Fruit fly (Drosophila melanogaster): ENCODE results near the gene MAPk-Ak2.

DNA sequence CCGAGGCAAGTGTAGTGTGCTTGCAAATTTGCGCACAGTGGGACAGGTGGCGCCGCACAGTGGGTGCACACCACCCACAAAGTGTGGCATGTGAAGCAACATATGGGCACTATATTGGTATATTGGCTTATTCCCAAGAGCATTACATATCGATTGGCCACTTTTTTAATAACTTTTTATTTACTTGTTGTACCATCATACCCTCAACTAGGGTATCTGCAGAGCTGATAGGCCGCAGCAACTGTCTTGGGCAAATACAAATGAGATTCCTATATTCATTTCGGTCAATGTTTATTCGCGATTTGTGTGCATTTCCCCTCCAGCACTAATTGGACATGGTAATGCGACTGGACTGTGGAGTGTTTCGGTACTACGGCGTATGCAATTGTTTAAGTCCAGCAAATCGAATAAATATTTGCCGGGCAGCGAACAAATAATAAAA is 39.2 kb downstream of the MAPk-Ak2 start:
- no peak for TF ChIP-seq psq (optimal IDR thresholded peaks at IDR 0.05)
- TF ChIP-seq ttk (optimal IDR thresholded peaks at IDR 0.05): no peak
- TF ChIP-seq h (optimal IDR thresholded peaks at IDR 0.05): no peak
- no peak for TF ChIP-seq Sin3A (optimal IDR thresholded peaks at IDR 0.05)
- TF ChIP-seq Myc (optimal IDR thresholded peaks at IDR 0.05): no peak
- no peak for TF ChIP-seq insv (optimal IDR thresholded peaks at IDR 0.05)
